Comparison of ENCODE assay signal across 4 worm cellular contexts in genomic region chrV:14792346-14792745, ce11.
TF ChIP-seq lines count a peak whose summit lies in the region.

No protein-coding gene starts in this region.

TF ChIP-seq in whole organism, L1 larva, 84 proteins besides CTCF, POLR2A, EP300 and RAD21:
- no peak for TF ChIP-seq lir-3 (tag; optimal IDR thresholded peaks at IDR 0.05; lab: Kevin White, UChicago; ENCODE audit: poor library complexity)
- TF ChIP-seq aha-1 (tag; optimal IDR thresholded peaks at IDR 0.05; lab: Kevin White, UChicago) = no peak
- no peak for TF ChIP-seq unc-62 (GFP tag; optimal IDR thresholded peaks at IDR 0.05; lab: Kevin White, UChicago)
- TF ChIP-seq nhr-77 (tag; optimal IDR thresholded peaks at IDR 0.05; lab: Kevin White, UChicago) = no peak
- TF ChIP-seq nhr-85 (tag; lab: Kevin White, UChicago) = peak; percentile 41

TF ChIP-seq in whole organism, L2 larva, 48 proteins besides CTCF, POLR2A, EP300 and RAD21:
- TF ChIP-seq dmd-4 (tag; optimal IDR thresholded peaks at IDR 0.05; lab: Kevin White, UChicago) = no peak
- no peak for TF ChIP-seq lin-13 (GFP tag; optimal IDR thresholded peaks at IDR 0.05; lab: Kevin White, UChicago)
- no peak for TF ChIP-seq nhr-10 (tag; optimal IDR thresholded peaks at IDR 0.05; lab: Kevin White, UChicago)
- TF ChIP-seq sma-3 (GFP tag; optimal IDR thresholded peaks at IDR 0.05; lab: Kevin White, UChicago) = no peak
- TF ChIP-seq sem-4 (tag; optimal IDR thresholded peaks at IDR 0.05; lab: Kevin White, UChicago) = no peak
- TF ChIP-seq lin-39 (tag; optimal IDR thresholded peaks at IDR 0.05; lab: Kevin White, UChicago) = peak; percentile 28
- no peak for TF ChIP-seq mab-5 (tag; optimal IDR thresholded peaks at IDR 0.05; lab: Kevin White, UChicago)
- TF ChIP-seq skn-1 (tag; optimal IDR thresholded peaks at IDR 0.05; lab: Kevin White, UChicago) = no peak
TF ChIP-seq in whole organism, L2 larva: peak in this region for 1.

TF ChIP-seq in whole organism, late embryonic, 69 proteins besides CTCF, POLR2A, EP300 and RAD21:
- TF ChIP-seq elt-2 (tag; optimal IDR thresholded peaks at IDR 0.05; lab: Kevin White, UChicago) (no peak), ttx-3 (tag; optimal IDR thresholded peaks at IDR 0.05; lab: Kevin White, UChicago) (no peak), ceh-31 (tag; optimal IDR thresholded peaks at IDR 0.05; lab: Kevin White, UChicago) (peak; percentile 35), C08G9.2 (tag; optimal IDR thresholded peaks at IDR 0.05; lab: Kevin White, UChicago) (no peak), ama-1 (optimal IDR thresholded peaks at IDR 0.05; lab: Kevin White, UChicago) (no peak), unc-42 (tag; optimal IDR thresholded peaks at IDR 0.05; lab: Kevin White, UChicago) (no peak), ceh-6 (GFP tag; optimal IDR thresholded peaks at IDR 0.05; lab: Kevin White, UChicago) (peak; percentile 2), ref-2 (tag; optimal IDR thresholded peaks at IDR 0.05; lab: Kevin White, UChicago) (peak; percentile 65)

TF ChIP-seq in whole organism, mixed stage, embryonic, 35 proteins besides CTCF, POLR2A, EP300 and RAD21:
- TF ChIP-seq bed-3 (GFP tag; optimal IDR thresholded peaks at IDR 0.05; lab: Kevin White, UChicago) (no peak), nhr-2 (tag; optimal IDR thresholded peaks at IDR 0.05; lab: Kevin White, UChicago) (peak; percentile 39), ham-2 (GFP tag; optimal IDR thresholded peaks at IDR 0.05; lab: Kevin White, UChicago) (no peak), zip-8 (tag; optimal IDR thresholded peaks at IDR 0.05; lab: Kevin White, UChicago) (no peak), mls-2 (tag; optimal IDR thresholded peaks at IDR 0.05; lab: Kevin White, UChicago) (peak; percentile 61), elt-1 (tag; optimal IDR thresholded peaks at IDR 0.05; lab: Kevin White, UChicago; ENCODE audit: borderline replicate concordance, insufficient read depth) (no peak), lsy-2 (tag; optimal IDR thresholded peaks at IDR 0.05; lab: Kevin White, UChicago) (no peak), lin-13 (tag; optimal IDR thresholded peaks at IDR 0.05; lab: Kevin White, UChicago) (no peak), cnd-1 (tag; optimal IDR thresholded peaks at IDR 0.05; lab: Kevin White, UChicago) (no peak), sptf-1 (tag; optimal IDR thresholded peaks at IDR 0.05; lab: Kevin White, UChicago) (peak; percentile 48), ces-1 (GFP tag; optimal IDR thresholded peaks at IDR 0.05; lab: Kevin White, UChicago) (peak; percentile 31), unc-120 (tag; optimal IDR thresholded peaks at IDR 0.05; lab: Kevin White, UChicago; ENCODE audit: poor library complexity, severe bottlenecking) (no peak), nhr-76 (tag; optimal IDR thresholded peaks at IDR 0.05; lab: Kevin White, UChicago) (no peak), ceh-43 (GFP tag; optimal IDR thresholded peaks at IDR 0.05; lab: Kevin White, UChicago) (peak; percentile 44)
TF ChIP-seq in whole organism, mixed stage, embryonic: peak in this region for 5.
